Worm (Caenorhabditis elegans): ENCODE measurements around the gene C53C11.4.

- TF ChIP-seq mdl-1 (tag; optimal IDR thresholded peaks at IDR 0.05) (no peak), blmp-1 (tag; optimal IDR thresholded peaks at IDR 0.05) (no peak), fkh-10 (GFP tag; optimal IDR thresholded peaks at IDR 0.05) (no peak), aha-1 (tag; optimal IDR thresholded peaks at IDR 0.05) (no peak), swsn-7 (tag; optimal IDR thresholded peaks at IDR 0.05) (no peak), efl-1 (optimal IDR thresholded peaks at IDR 0.05) (no peak), efl-1 (GFP tag; optimal IDR thresholded peaks at IDR 0.05 in 1 of 2) (no peak), nhr-84 (tag; optimal IDR thresholded peaks at IDR 0.05) (no peak), ztf-11 (tag; optimal IDR thresholded peaks at IDR 0.05) (no peak), nhr-237 (tag; optimal IDR thresholded peaks at IDR 0.05) (no peak), sox-4 (tag; optimal IDR thresholded peaks at IDR 0.05) (no peak)
These were observed 38.7 kb downstream of the C53C11.4 start for ce11 chrX:17349411-17349810.

All from whole organism, L1 larva.